Fruit fly (Drosophila melanogaster): ENCODE measurements around the gene CG32371.
A peak's percentile ranks its signal among the peaks of the same experiment; 100 is the strongest.

dm6 chr3L:7726285-7726684, 41.9 kb downstream of the CG32371 start, which contains the start of gene CG7457:
- TF ChIP-seq Mnt (GFP tag; optimal IDR thresholded peaks at IDR 0.05) (no peak), ovo (GFP tag; optimal IDR thresholded peaks at IDR 0.05) (no peak), CG33017 (tag; optimal IDR thresholded peaks at IDR 0.05) (no peak), CG14711 (tag; optimal IDR thresholded peaks at IDR 0.05) (no peak), CG7101 (tag; optimal IDR thresholded peaks at IDR 0.05) (no peak), bab1 (GFP tag; optimal IDR thresholded peaks at IDR 0.05) (peak; percentile 25), CG7045 (GFP tag; optimal IDR thresholded peaks at IDR 0.05) (no peak), toe (GFP tag; optimal IDR thresholded peaks at IDR 0.05) (no peak)
